Worm (Caenorhabditis elegans) whole organism, mixed stage, embryonic: Measurements from ENCODE around the gene trxr-2.

Experiments used
- lsy-2 ChIP-seq: fragments of 150-350 bp; optimal IDR thresholded peaks from 2 replicates; lab custom pipeline; 2014; ENCODE audit warnings: missing biosample characterization, missing genetic modification characterization
- mep-1 ChIP-seq: fragments of 150-350 bp; optimal IDR thresholded peaks from 2 replicates; lab custom pipeline; 2017; ENCODE audit warnings: missing biosample characterization, missing genetic modification reagents, missing genetic modification characterization, inconsistent platforms
- nhr-28 ChIP-seq: fragments of 150-350 bp; optimal IDR thresholded peaks from 2 replicates; lab custom pipeline; 2014; ENCODE audit warnings: missing biosample characterization, missing genetic modification characterization

- TF ChIP-seq lsy-2 (tag; lab: Kevin White, UChicago) (no peak), nhr-28 (tag; lab: Kevin White, UChicago) (no peak), mep-1 (tag; lab: Kevin White, UChicago) (no peak)
Observed at ce11 chrIII:8911598-8912194, 1.9 kb upstream of the trxr-2 start, which contains the start of gene tpk-1.
